Worm (Caenorhabditis elegans): ENCODE results near the gene Y17G7B.8.

DNA sequence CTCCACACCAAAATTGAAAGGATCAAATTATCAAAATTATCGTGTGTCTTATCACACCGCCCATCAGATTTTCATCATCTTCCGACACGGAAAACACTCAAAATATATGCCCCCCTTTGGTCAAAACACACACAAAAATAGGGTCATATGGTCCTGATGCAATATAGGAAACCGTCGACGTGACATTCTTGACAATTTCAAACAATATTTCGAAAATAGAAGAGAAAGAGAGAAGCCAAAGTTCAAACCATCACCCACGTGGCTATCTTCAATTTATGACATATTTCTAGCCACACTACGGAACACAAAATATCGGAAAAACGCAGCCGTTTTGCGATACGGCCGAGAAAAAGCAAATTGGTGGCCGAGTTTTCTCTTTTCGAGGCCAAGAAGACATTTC is 23.1 kb upstream of the Y17G7B.8 start:
- no peak for TF ChIP-seq nhr-76 (tag; optimal IDR thresholded peaks at IDR 0.05)
- TF ChIP-seq cnd-1 (tag; optimal IDR thresholded peaks at IDR 0.05) = no peak
- TF ChIP-seq unc-39 (tag; optimal IDR thresholded peaks at IDR 0.05) = no peak
- TF ChIP-seq lsy-2 (tag; optimal IDR thresholded peaks at IDR 0.05) = no peak
- no peak for TF ChIP-seq nhr-237 (tag; optimal IDR thresholded peaks at IDR 0.05)
